Fruit fly (Drosophila melanogaster) whole organism, prepupa: ENCODE measurements around the gene Awh.
A peak's percentile ranks its signal among the peaks of the same experiment; 100 is the strongest.

Experiments
- Blimp-1 ChIP-seq: fragments of 200-800 bp; sonication (Bioruptor generic); optimal IDR thresholded peaks from 3 replicates; lab custom pipeline; 2017; ENCODE audit warnings: missing biosample characterization, missing genetic modification characterization, mild to moderate bottlenecking, moderate library complexity, missing genetic modification reagents
- CG10669 ChIP-seq: fragments of 200-800 bp; sonication (Bioruptor generic); optimal IDR thresholded peaks from 3 replicates; lab custom pipeline; 2018; ENCODE audit warnings: missing biosample characterization, mild to moderate bottlenecking, missing genetic modification characterization, moderate library complexity
- CG11762 ChIP-seq: fragments of 200-800 bp; sonication (Bioruptor generic); optimal IDR thresholded peaks from 3 replicates; lab custom pipeline; 2016; ENCODE audit warnings: missing biosample characterization, missing genetic modification characterization; ENCODE audit not compliant: insufficient read depth
- CG11902 ChIP-seq: fragments of 200-800 bp; sonication (Bioruptor generic); optimal IDR thresholded peaks from 3 replicates; lab custom pipeline; 2016; ENCODE audit warnings: missing biosample characterization, missing genetic modification characterization
- CG1621 ChIP-seq: fragments of 200-800 bp; sonication (Bioruptor generic); optimal IDR thresholded peaks from 3 replicates; lab custom pipeline; 2018; ENCODE audit warnings: missing biosample characterization, mild to moderate bottlenecking, missing genetic modification characterization
- CG16779 ChIP-seq: fragments of 200-800 bp; sonication (Bioruptor generic); optimal IDR thresholded peaks from 3 replicates; lab custom pipeline; 2017; ENCODE audit warnings: missing biosample characterization, mild to moderate bottlenecking, missing genetic modification characterization
- CG3032 ChIP-seq: fragments of 200-800 bp; optimal IDR thresholded peaks from 2 replicates; lab custom pipeline; 2019; ENCODE audit warnings: missing biosample characterization, mild to moderate bottlenecking, missing genetic modification characterization, moderate library complexity
- CG31627 ChIP-seq: fragments of 200-800 bp; sonication (Bioruptor generic); optimal IDR thresholded peaks from 3 replicates; lab custom pipeline; 2016; ENCODE audit warnings: missing biosample characterization, missing genetic modification characterization
- CG3919 ChIP-seq: fragments of 200-800 bp; sonication (Bioruptor generic); optimal IDR thresholded peaks from 3 replicates; lab custom pipeline; 2016; ENCODE audit warnings: missing biosample characterization, missing genetic modification characterization
- CG4318 ChIP-seq: fragments of 200-800 bp; sonication (Bioruptor generic); optimal IDR thresholded peaks from 3 replicates; lab custom pipeline; 2017; ENCODE audit warnings: missing biosample characterization, mild to moderate bottlenecking, missing genetic modification characterization
- CG6276 ChIP-seq: fragments of 200-800 bp; sonication (Bioruptor generic); optimal IDR thresholded peaks from 2 replicates; lab custom pipeline; 2017; ENCODE audit warnings: missing biosample characterization, mild to moderate bottlenecking, missing genetic modification characterization
- CG6792 ChIP-seq: fragments of 200-800 bp; sonication (Bioruptor generic); optimal IDR thresholded peaks from 3 replicates; lab custom pipeline; 2016; ENCODE audit warnings: missing biosample characterization, missing genetic modification characterization
- CG6808 ChIP-seq: fragments of 200-800 bp; sonication (Bioruptor generic); optimal IDR thresholded peaks from 3 replicates; lab custom pipeline; 2017; ENCODE audit warnings: missing biosample characterization, missing genetic modification characterization, mild to moderate bottlenecking, moderate library complexity, missing genetic modification reagents
- CG6854 ChIP-seq: fragments of 200-800 bp; sonication (Bioruptor generic); optimal IDR thresholded peaks from 2 replicates; lab custom pipeline; 2017; ENCODE audit warnings: missing biosample characterization, mild to moderate bottlenecking, missing genetic modification characterization
- CG8119 ChIP-seq: fragments of 200-800 bp; sonication (Bioruptor generic); IDR thresholded peaks from 3 replicates; pipeline ENCODE4 v1.3.6; 2022; ENCODE audit warnings: missing biosample characterization, missing genetic modification characterization
- CG8319 ChIP-seq: fragments of 200-800 bp; sonication (Bioruptor generic); optimal IDR thresholded peaks from 3 replicates; lab custom pipeline; 2016; ENCODE audit warnings: missing biosample characterization, missing genetic modification characterization
- CG8632 ChIP-seq: fragments of 200-800 bp; sonication (Bioruptor generic); optimal IDR thresholded peaks from 3 replicates; lab custom pipeline; 2016; ENCODE audit warnings: missing biosample characterization, missing genetic modification characterization
- CG9139 ChIP-seq: fragments of 200-800 bp; sonication (Bioruptor generic); optimal IDR thresholded peaks from 3 replicates; lab custom pipeline; 2017; ENCODE audit warnings: missing biosample characterization, mild to moderate bottlenecking, missing genetic modification characterization
- Eip78C ChIP-seq: fragments of 200-800 bp; sonication (Bioruptor generic); peaks from one replicate; lab custom pipeline; 2016; ENCODE audit warnings: missing biosample characterization, missing genetic modification characterization
- Eip93F ChIP-seq: fragments of 200-800 bp; sonication (Bioruptor generic); optimal IDR thresholded peaks from 2 replicates; lab custom pipeline; 2016; ENCODE audit warnings: missing biosample characterization, mild to moderate bottlenecking, missing genetic modification characterization
- Ets96B ChIP-seq: fragments of 200-800 bp; optimal IDR thresholded peaks from 2 replicates; lab custom pipeline; 2019; ENCODE audit warnings: missing biosample characterization, mild to moderate bottlenecking, missing genetic modification characterization, moderate library complexity
- Gug ChIP-seq: fragments of 200-800 bp; sonication (Bioruptor generic); IDR thresholded peaks from 2 replicates; pipeline ENCODE4 v1.3.6; 2022; ENCODE audit warnings: missing biosample characterization, missing genetic modification characterization
- Hr39 ChIP-seq: fragments of 200-800 bp; sonication (Bioruptor generic); optimal IDR thresholded peaks from 2 replicates; lab custom pipeline; 2016; ENCODE audit warnings: missing biosample characterization, missing genetic modification characterization
- Hr4 ChIP-seq: fragments of 200-800 bp; sonication (Bioruptor generic); optimal IDR thresholded peaks from 3 replicates; lab custom pipeline; 2016; ENCODE audit warnings: missing biosample characterization, missing genetic modification characterization
- Lpt ChIP-seq: fragments of 200-800 bp; sonication (Bioruptor generic); optimal IDR thresholded peaks from 3 replicates; lab custom pipeline; 2016; ENCODE audit warnings: missing biosample characterization, missing genetic modification characterization
- Smox ChIP-seq: fragments of 200-800 bp; sonication (Bioruptor generic); optimal IDR thresholded peaks from 3 replicates; lab custom pipeline; 2016; ENCODE audit warnings: missing biosample characterization, missing genetic modification characterization
- Sox14 ChIP-seq: fragments of 200-800 bp; sonication (Bioruptor generic); optimal IDR thresholded peaks from 3 replicates; lab custom pipeline; 2016; ENCODE audit warnings: missing biosample characterization, missing genetic modification characterization
- Sox15 ChIP-seq: fragments of 200-800 bp; sonication (Bioruptor generic); optimal IDR thresholded peaks from 3 replicates; lab custom pipeline; 2016; ENCODE audit warnings: missing biosample characterization, missing genetic modification characterization
- acj6 ChIP-seq: fragments of 200-800 bp; sonication (Bioruptor generic); optimal IDR thresholded peaks from 3 replicates; lab custom pipeline; 2016; ENCODE audit warnings: missing biosample characterization, missing genetic modification characterization
- dac ChIP-seq: fragments of 200-800 bp; sonication (Bioruptor generic); optimal IDR thresholded peaks from 2 replicates; lab custom pipeline; 2017; ENCODE audit warnings: missing biosample characterization, mild to moderate bottlenecking, missing genetic modification characterization
- dsx ChIP-seq: fragments of 200-800 bp; optimal IDR thresholded peaks from 3 replicates; lab custom pipeline; 2019; ENCODE audit warnings: missing biosample characterization, mild to moderate bottlenecking, missing genetic modification characterization, moderate library complexity; ENCODE audit not compliant: poor library complexity, severe bottlenecking
- esn ChIP-seq: fragments of 200-800 bp; sonication (Bioruptor generic); optimal IDR thresholded peaks from 2 replicates; lab custom pipeline; 2016; ENCODE audit warnings: missing biosample characterization, mild to moderate bottlenecking, missing genetic modification characterization, moderate library complexity
- fd85E ChIP-seq: fragments of 200-800 bp; sonication (Bioruptor generic); optimal IDR thresholded peaks from 3 replicates; lab custom pipeline; 2016; ENCODE audit warnings: missing biosample characterization, missing genetic modification characterization
- fkh ChIP-seq: fragments of 200-800 bp; sonication (Bioruptor generic); optimal IDR thresholded peaks from 3 replicates; lab custom pipeline; 2017; ENCODE audit warnings: missing biosample characterization, mild to moderate bottlenecking, missing genetic modification characterization, moderate library complexity
- lz ChIP-seq: fragments of 200-800 bp; sonication (Bioruptor generic); optimal IDR thresholded peaks from 3 replicates; lab custom pipeline; 2016; ENCODE audit warnings: missing biosample characterization, missing genetic modification characterization
- net ChIP-seq: fragments of 200-800 bp; sonication (Bioruptor generic); optimal IDR thresholded peaks from 3 replicates; lab custom pipeline; 2016; ENCODE audit warnings: missing biosample characterization, missing genetic modification characterization
- salr ChIP-seq, 2 experiments: fragments of 200-800 bp; sonication (Bioruptor generic); optimal IDR thresholded peaks; 3 replicates each; lab custom pipeline; 2016 to 2018; ENCODE audit warnings: missing biosample characterization in 2 of 2, missing genetic modification characterization in 2 of 2, mild to moderate bottlenecking in 1 of 2
- spab ChIP-seq: fragments of 200-800 bp; sonication (Bioruptor generic); optimal IDR thresholded peaks from 2 replicates; lab custom pipeline; 2017; ENCODE audit warnings: missing biosample characterization, mild to moderate bottlenecking, missing genetic modification characterization, missing genetic modification reagents
- ss ChIP-seq, 2 experiments: fragments of 200-800 bp; sonication (Bioruptor generic); optimal IDR thresholded peaks; 2 replicates in 1 of 2; 3 replicates in 1 of 2; lab custom pipeline; 2017 to 2018; ENCODE audit warnings: mild to moderate bottlenecking in 2 of 2, missing biosample characterization in 2 of 2, missing genetic modification characterization in 2 of 2, moderate library complexity in 1 of 2
- svp ChIP-seq: fragments of 200-800 bp; sonication (Bioruptor generic); peaks from one replicate; lab custom pipeline; 2016; ENCODE audit warnings: missing biosample characterization, missing genetic modification characterization
- topi ChIP-seq: fragments of 200-800 bp; sonication (Bioruptor generic); optimal IDR thresholded peaks from 3 replicates; lab custom pipeline; 2016; ENCODE audit warnings: missing biosample characterization, missing genetic modification characterization
- vri ChIP-seq: fragments of 200-800 bp; sonication (Bioruptor generic); optimal IDR thresholded peaks from 3 replicates; lab custom pipeline; 2016; ENCODE audit warnings: missing biosample characterization, mild to moderate bottlenecking, missing genetic modification characterization

Awh gene

DNA sequence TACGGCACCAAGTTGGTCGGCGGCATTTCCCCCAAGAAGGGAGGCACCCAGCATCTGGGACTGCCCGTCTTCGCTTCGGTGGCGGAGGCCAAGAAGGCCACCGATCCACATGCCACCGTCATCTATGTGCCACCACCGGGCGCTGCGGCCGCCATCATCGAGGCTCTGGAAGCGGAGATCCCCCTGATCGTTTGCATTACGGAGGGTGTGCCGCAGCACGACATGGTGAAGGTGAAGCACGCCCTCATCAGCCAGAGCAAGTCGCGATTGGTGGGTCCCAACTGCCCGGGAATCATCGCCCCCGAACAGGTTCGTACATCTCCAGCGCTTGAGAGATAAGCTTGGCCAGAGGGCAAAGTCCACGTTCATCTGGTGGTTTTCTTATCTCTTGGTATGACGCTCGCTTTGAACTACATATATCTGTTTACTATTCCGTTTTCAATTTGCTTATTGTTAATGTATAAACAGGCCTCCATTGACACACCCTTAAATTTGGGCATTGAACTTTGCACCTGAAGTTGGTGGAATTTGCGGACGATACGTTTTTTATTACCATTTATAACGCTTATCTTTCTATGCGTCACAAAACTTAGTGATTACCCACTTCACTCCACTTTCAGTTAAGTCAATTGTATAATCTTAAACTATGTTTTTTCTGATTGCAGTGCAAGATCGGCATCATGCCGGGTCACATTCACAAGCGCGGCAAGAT lies 29.1 kb upstream of the Awh start:
- TF ChIP-seq CG10669 (GFP tag; lab: Kevin White, UChicago) (peak; percentile 50), CG6808 (GFP tag; lab: Kevin White, UChicago) (peak; percentile 81), CG6276 (GFP tag; lab: Kevin White, UChicago) (peak; percentile 82), CG11762 (GFP tag; lab: Kevin White, UChicago) (peak; percentile 43), dac (GFP tag; lab: Kevin White, UChicago) (no peak), CG3919 (peak; percentile 40), CG3032 (peak; percentile 8), net (GFP tag; lab: Kevin White, UChicago) (peak; percentile 52), ss (GFP tag; optimal IDR thresholded peaks at IDR 0.05; lab: Kevin White, UChicago) (peak; percentile 89), Lpt (GFP tag; lab: Kevin White, UChicago) (no peak), Smox (GFP tag; lab: Kevin White, UChicago) (no peak), Eip78C (peak; percentile 82), Sox15 (no peak), CG1621 (tag; lab: Kevin White, UChicago) (peak; percentile 38), CG6854 (GFP tag; lab: Kevin White, UChicago) (peak; percentile 82), CG16779 (tag; lab: Kevin White, UChicago) (peak; percentile 74), dsx (GFP tag; lab: Kevin White, UChicago) (peak; percentile 34), CG31627 (GFP tag; lab: Kevin White, UChicago) (no peak), Eip93F (GFP tag; lab: Kevin White, UChicago) (peak; percentile 37), spab (peak; percentile 69), CG4318 (GFP tag; lab: Kevin White, UChicago) (no peak), Ets96B (tag; lab: Kevin White, UChicago) (peak; percentile 41), esn (peak; percentile 14), CG8319 (GFP tag; lab: Kevin White, UChicago) (peak; percentile 9), fd85E (GFP tag; lab: Kevin White, UChicago) (no peak), Hr39 (no peak), acj6 (GFP tag; lab: Kevin White, UChicago) (no peak), lz (no peak), CG8119 (GFP tag; lab: Robert Waterston, UW) (peak; percentile 42; the same call in 1 of the 3 replicates), CG8632 (GFP tag; lab: Kevin White, UChicago) (no peak), CG11902 (no peak), svp (GFP tag; lab: Kevin White, UChicago) (peak; percentile 98), Gug (no peak), CG6792 (GFP tag; lab: Kevin White, UChicago) (no peak), salr (GFP tag; optimal IDR thresholded peaks at IDR 0.05; lab: Kevin White, UChicago) (peak in 1 of 2 experiments; percentile 34), Hr4 (GFP tag; lab: Kevin White, UChicago) (peak; percentile 5), fkh (peak; percentile 59), CG9139 (GFP tag; lab: Kevin White, UChicago) (peak; percentile 85), topi (peak; percentile 22), Blimp-1 (peak; percentile 16), Sox14 (GFP tag; lab: Kevin White, UChicago) (peak; percentile 13), vri (GFP tag; lab: Kevin White, UChicago) (peak; percentile 55)
